Fruit fly (Drosophila melanogaster) whole organism, embryonic: Measurements from ENCODE around the gene Ppat-Dpck.

ENCODE experiments used
- Atf3 ChIP-seq: fragments of 200-800 bp; sonication (Bioruptor generic); optimal IDR thresholded peaks from 3 replicates; lab custom pipeline; 2016; ENCODE audit warnings: missing biosample characterization, missing genetic modification characterization
- C15 ChIP-seq: fragments of 200-800 bp; sonication (Bioruptor generic); IDR thresholded peaks from 3 replicates; pipeline ENCODE4 v1.3.6; 2022; ENCODE audit warnings: missing biosample characterization, missing genetic modification characterization
- CG10274 ChIP-seq: fragments of 200-800 bp; sonication (Bioruptor generic); optimal IDR thresholded peaks from 3 replicates; lab custom pipeline; 2017; ENCODE audit warnings: missing biosample characterization, mild to moderate bottlenecking, missing genetic modification characterization
- CG10462 ChIP-seq: fragments of 200-800 bp; sonication (Bioruptor generic); optimal IDR thresholded peaks from 2 replicates; lab custom pipeline; 2016; ENCODE audit warnings: missing biosample characterization, missing genetic modification characterization
- CG12104 ChIP-seq: fragments of 200-800 bp; sonication (Bioruptor generic); optimal IDR thresholded peaks from 3 replicates; lab custom pipeline; 2016; ENCODE audit warnings: missing biosample characterization, missing genetic modification characterization
- CG12219 ChIP-seq: fragments of 200-800 bp; sonication (Bioruptor generic); optimal IDR thresholded peaks from 3 replicates; lab custom pipeline; 2018; ENCODE audit warnings: missing biosample characterization, mild to moderate bottlenecking, missing genetic modification characterization
- CG12236 ChIP-seq: fragments of 200-800 bp; sonication (Bioruptor generic); optimal IDR thresholded peaks from 2 replicates; lab custom pipeline; 2016; ENCODE audit warnings: missing biosample characterization, missing genetic modification characterization
- CG14710 ChIP-seq: fragments of 200-800 bp; sonication (Bioruptor generic); optimal IDR thresholded peaks from 3 replicates; lab custom pipeline; 2019; ENCODE audit warnings: missing biosample characterization, mild to moderate bottlenecking, missing genetic modification characterization, moderate library complexity
- CG15073 ChIP-seq: fragments of 200-800 bp; sonication (Bioruptor generic); optimal IDR thresholded peaks from 2 replicates; lab custom pipeline; 2016; ENCODE audit warnings: missing biosample characterization, missing genetic modification characterization
- CG16813 ChIP-seq: fragments of 200-800 bp; sonication (Bioruptor generic); IDR thresholded peaks from 3 replicates; pipeline ENCODE4 v1.3.6; 2022; ENCODE audit warnings: missing biosample characterization, missing genetic modification characterization; ENCODE audit not compliant: partially characterized antibody
- CG2116 ChIP-seq: fragments of 200-800 bp; sonication (Bioruptor generic); optimal IDR thresholded peaks from 3 replicates; lab custom pipeline; 2018; ENCODE audit warnings: missing biosample characterization, mild to moderate bottlenecking, missing genetic modification characterization
- CG4328 ChIP-seq: fragments of 200-800 bp; sonication (Bioruptor generic); optimal IDR thresholded peaks from 3 replicates; lab custom pipeline; 2017; ENCODE audit warnings: missing biosample characterization, missing genetic modification reagents, missing genetic modification characterization
- CG5180 ChIP-seq: fragments of 200-800 bp; sonication (Bioruptor generic); optimal IDR thresholded peaks from 3 replicates; lab custom pipeline; 2017; ENCODE audit warnings: missing biosample characterization, missing genetic modification characterization, mild to moderate bottlenecking, moderate library complexity, missing genetic modification reagents
- CG5245 ChIP-seq: fragments of 200-800 bp; sonication (Bioruptor generic); optimal IDR thresholded peaks from 3 replicates; lab custom pipeline; 2016; ENCODE audit warnings: missing biosample characterization, missing genetic modification characterization
- CG6689 ChIP-seq: fragments of 200-800 bp; sonication (Bioruptor generic); IDR thresholded peaks from 2 replicates; pipeline ENCODE4 v1.3.6; 2022; ENCODE audit warnings: missing biosample characterization, missing genetic modification characterization
- CG6854 ChIP-seq: fragments of 200-800 bp; sonication (Bioruptor generic); optimal IDR thresholded peaks from 3 replicates; lab custom pipeline; 2017; ENCODE audit warnings: missing biosample characterization, mild to moderate bottlenecking, missing genetic modification characterization
- CG7745 ChIP-seq: fragments of 200-800 bp; sonication (Bioruptor generic); optimal IDR thresholded peaks from 2 replicates; lab custom pipeline; 2018; ENCODE audit warnings: missing biosample characterization, mild to moderate bottlenecking, missing genetic modification characterization, moderate library complexity
- CG8281 ChIP-seq: fragments of 200-800 bp; sonication (Bioruptor generic); optimal IDR thresholded peaks from 2 replicates; lab custom pipeline; 2018; ENCODE audit warnings: missing biosample characterization, mild to moderate bottlenecking, missing genetic modification characterization, moderate library complexity
- CTCF ChIP-seq: fragments of 200-800 bp; sonication (Bioruptor generic); optimal IDR thresholded peaks from 2 replicates; lab custom pipeline; 2017; ENCODE audit warnings: missing biosample characterization, mild to moderate bottlenecking, missing genetic modification characterization, moderate library complexity
- Dfd ChIP-seq, 2 experiments: fragments of >200 bp; optimal IDR thresholded peaks; 2 replicates each; lab custom pipeline; 2017; ENCODE audit warnings: missing biosample characterization in 2 of 2, missing genetic modification characterization in 2 of 2
- E2f1 ChIP-seq: fragments of 200-800 bp; sonication (Bioruptor generic); IDR thresholded peaks from 2 replicates; pipeline ENCODE4 v1.3.6; 2022; ENCODE audit warnings: missing biosample characterization, missing genetic modification characterization
- ERR ChIP-seq: fragments of 200-800 bp; sonication (Bioruptor generic); optimal IDR thresholded peaks from 2 replicates; lab custom pipeline; 2016; ENCODE audit warnings: missing biosample characterization, missing genetic modification characterization
- Ets97D ChIP-seq: fragments of 200-800 bp; sonication (Bioruptor generic); optimal IDR thresholded peaks from 3 replicates; lab custom pipeline; 2016; ENCODE audit warnings: missing biosample characterization, missing genetic modification characterization
- HLH54F ChIP-seq: fragments of 200-800 bp; sonication (Bioruptor generic); optimal IDR thresholded peaks from 3 replicates; lab custom pipeline; 2016; ENCODE audit warnings: missing biosample characterization, missing genetic modification characterization
- Hr78 ChIP-seq, 2 experiments: fragments of 200-800 bp in 1 of 2; fragments of >200 bp in 1 of 2; sonication (Bioruptor generic) in 1 of 2; optimal IDR thresholded peaks; 2 replicates each; lab custom pipeline; 2017 to 2019; ENCODE audit warnings: missing biosample characterization in 2 of 2, missing genetic modification characterization in 2 of 2, mild to moderate bottlenecking in 1 of 2, moderate library complexity in 1 of 2
- Lim3 ChIP-seq: fragments of 200-800 bp; sonication (Bioruptor generic); IDR thresholded peaks from 2 replicates; pipeline ENCODE4 v1.3.6; 2022; ENCODE audit warnings: missing biosample characterization, missing genetic modification characterization
- MESR4 ChIP-seq: fragments of 200-800 bp; sonication (Bioruptor generic); optimal IDR thresholded peaks from 2 replicates; lab custom pipeline; 2018; ENCODE audit warnings: missing biosample characterization, mild to moderate bottlenecking, missing genetic modification characterization, moderate library complexity
- Max ChIP-seq: fragments of 200-800 bp; sonication (Bioruptor generic); optimal IDR thresholded peaks from 2 replicates; lab custom pipeline; 2016; ENCODE audit warnings: missing biosample characterization, mild to moderate bottlenecking, missing genetic modification characterization
- Oaz ChIP-seq: fragments of 200-800 bp; sonication (Bioruptor generic); IDR thresholded peaks from 2 replicates; pipeline ENCODE4 v1.3.6; 2022; ENCODE audit warnings: missing biosample characterization, missing genetic modification characterization
- Pdp1 ChIP-seq, 2 experiments: fragments of 200-800 bp; sonication (Bioruptor generic); optimal IDR thresholded peaks; 3 replicates each; lab custom pipeline; 2016; ENCODE audit warnings: missing biosample characterization in 2 of 2, missing genetic modification characterization in 2 of 2, mild to moderate bottlenecking in 1 of 2, moderate library complexity in 1 of 2
- Side ChIP-seq: fragments of 200-800 bp; sonication (Bioruptor generic); optimal IDR thresholded peaks from 2 replicates; lab custom pipeline; 2016; ENCODE audit warnings: missing biosample characterization, missing genetic modification characterization
- Vsx1 ChIP-seq: fragments of 200-800 bp; sonication (Bioruptor generic); optimal IDR thresholded peaks from 2 replicates; lab custom pipeline; 2017; ENCODE audit warnings: missing biosample characterization, mild to moderate bottlenecking, missing genetic modification characterization, missing genetic modification reagents
- ash1 ChIP-seq: fragments of 200-800 bp; sonication (Bioruptor generic); optimal IDR thresholded peaks from 2 replicates; lab custom pipeline; 2018; ENCODE audit warnings: missing biosample characterization, mild to moderate bottlenecking, missing genetic modification characterization
- cas ChIP-seq: fragments of 200-800 bp; sonication (Bioruptor generic); IDR thresholded peaks from 2 replicates; pipeline ENCODE4 v1.3.6; 2022; ENCODE audit warnings: missing biosample characterization, missing genetic modification characterization
- cato ChIP-seq: fragments of 200-800 bp; sonication (Bioruptor generic); optimal IDR thresholded peaks from 2 replicates; lab custom pipeline; 2016; ENCODE audit warnings: missing biosample characterization, missing genetic modification characterization, borderline replicate concordance
- cg ChIP-seq: fragments of 200-800 bp; sonication (Bioruptor generic); optimal IDR thresholded peaks from 3 replicates; lab custom pipeline; 2019; ENCODE audit warnings: missing biosample characterization, mild to moderate bottlenecking, missing genetic modification characterization, moderate library complexity
- chm ChIP-seq: fragments of 200-800 bp; sonication (Bioruptor generic); IDR thresholded peaks from 2 replicates; pipeline ENCODE4 v1.3.6; 2022; ENCODE audit warnings: missing biosample characterization, missing genetic modification characterization
- da ChIP-seq: fragments of 200-800 bp; sonication (Bioruptor generic); optimal IDR thresholded peaks from 2 replicates; lab custom pipeline; 2016; ENCODE audit warnings: missing biosample characterization, missing genetic modification characterization
- dati ChIP-seq: fragments of 200-800 bp; sonication (Bioruptor generic); IDR thresholded peaks from 2 replicates; pipeline ENCODE4 v1.3.6; 2022; ENCODE audit warnings: missing biosample characterization, missing genetic modification characterization
- grn ChIP-seq: fragments of 200-800 bp; sonication (Bioruptor generic); optimal IDR thresholded peaks from 3 replicates; lab custom pipeline; 2017; ENCODE audit warnings: missing biosample characterization, missing genetic modification characterization
- ind ChIP-seq: fragments of 200-800 bp; sonication (Bioruptor generic); optimal IDR thresholded peaks from 3 replicates; lab custom pipeline; 2016; ENCODE audit warnings: missing biosample characterization, missing genetic modification characterization
- klu ChIP-seq: fragments of 200-800 bp; sonication (Bioruptor generic); IDR thresholded peaks from 2 replicates; pipeline ENCODE4 v1.3.6; 2022; ENCODE audit warnings: missing biosample characterization, missing genetic modification characterization
- pnt ChIP-seq: fragments of 200-800 bp; sonication (Bioruptor generic); optimal IDR thresholded peaks from 3 replicates; lab custom pipeline; 2016; ENCODE audit warnings: missing biosample characterization, missing genetic modification characterization
- row ChIP-seq: fragments of 200-800 bp; sonication (Bioruptor generic); IDR thresholded peaks from 3 replicates; pipeline ENCODE4 v1.3.6; 2022; ENCODE audit warnings: missing biosample characterization, missing genetic modification characterization
- scrt ChIP-seq: fragments of 200-800 bp; sonication (Bioruptor generic); optimal IDR thresholded peaks from 2 replicates; lab custom pipeline; 2018; ENCODE audit warnings: missing biosample characterization, mild to moderate bottlenecking, missing genetic modification characterization, moderate library complexity
- sob ChIP-seq: fragments of 200-800 bp; sonication (Bioruptor generic); IDR thresholded peaks from 2 replicates; pipeline ENCODE4 v1.3.6; 2022; ENCODE audit warnings: missing biosample characterization, missing genetic modification characterization
- toy ChIP-seq: fragments of 200-800 bp; sonication (Bioruptor generic); IDR thresholded peaks from 2 replicates; pipeline ENCODE4 v1.3.6; 2022; ENCODE audit warnings: missing biosample characterization, missing genetic modification characterization
- trh ChIP-seq: fragments of 200-800 bp; sonication (Bioruptor generic); optimal IDR thresholded peaks from 2 replicates; lab custom pipeline; 2016; ENCODE audit warnings: missing biosample characterization, missing genetic modification characterization
- unc-4 ChIP-seq: fragments of 200-800 bp; sonication (Bioruptor generic); IDR thresholded peaks from 2 replicates; pipeline ENCODE4 v1.3.6; 2022; ENCODE audit warnings: missing biosample characterization, missing genetic modification characterization; ENCODE audit not compliant: partially characterized antibody
- zen ChIP-seq: fragments of 200-800 bp; sonication (Bioruptor generic); optimal IDR thresholded peaks from 3 replicates; lab custom pipeline; 2018; ENCODE audit warnings: missing biosample characterization, mild to moderate bottlenecking, missing genetic modification characterization, moderate library complexity

Gene Ppat-Dpck

DNA sequence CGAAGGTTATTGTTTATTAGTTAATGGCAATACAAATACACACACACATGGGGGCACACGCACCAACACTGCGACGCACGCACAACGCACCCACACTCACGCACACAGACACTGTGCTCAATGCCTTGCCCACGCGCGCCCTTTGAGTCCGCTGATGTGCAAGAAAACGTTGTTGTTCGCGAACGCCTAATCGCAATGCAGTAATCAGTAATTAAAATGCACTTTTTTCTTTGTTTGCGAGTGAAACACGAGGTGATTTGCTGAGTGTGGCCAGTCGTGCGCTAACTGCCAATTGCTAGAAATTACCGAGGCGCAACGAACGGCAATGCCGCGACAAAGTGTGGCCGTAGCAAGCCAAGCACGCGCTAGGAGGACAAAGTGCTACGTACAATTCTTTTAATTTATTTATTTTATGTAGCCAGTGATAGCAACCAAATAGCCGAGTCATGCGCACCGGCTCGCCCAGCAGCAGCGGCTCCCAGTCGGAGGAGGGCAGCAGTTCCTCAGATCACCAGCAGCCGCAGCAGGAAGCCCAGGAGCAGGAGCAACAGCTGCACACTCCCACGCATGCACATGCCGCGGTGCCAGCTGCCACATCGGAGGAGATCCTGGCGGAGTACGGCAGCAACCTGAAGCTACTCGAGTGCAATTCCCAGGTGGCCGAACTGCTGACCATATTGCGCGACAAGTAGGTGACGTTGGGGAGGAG lies 42.2 kb upstream of the Ppat-Dpck start, which contains the start of the genes S6k and kri (continued):
- TF ChIP-seq cg (peak; percentile 93), toy (no peak), CG10462 (no peak), C15 (GFP tag; lab: Robert Waterston, UW) (no peak), cas (no peak), Hr78 (GFP tag; optimal IDR thresholded peaks at IDR 0.05; lab: Kevin White, UChicago) (peak in 1 of 2 experiments; percentile 2), pnt (GFP tag; lab: Kevin White, UChicago) (no peak), dati (GFP tag; lab: Robert Waterston, UW) (no peak), ash1 (GFP tag; lab: Kevin White, UChicago) (no peak), CG12104 (no peak), MESR4 (peak; percentile 99), CG14710 (tag; lab: Kevin White, UChicago) (peak; percentile 52), Side (GFP tag; lab: Kevin White, UChicago) (no peak), Lim3 (GFP tag; lab: Robert Waterston, UW) (no peak), unc-4 (GFP tag; lab: Robert Waterston, UW) (peak; percentile 48), row (GFP tag; lab: Robert Waterston, UW) (0 out of 3 replicates have a peak, but pooled peaks have one; percentile 22), CG2116 (GFP tag; lab: Kevin White, UChicago) (peak; percentile 27), CG5245 (no peak), CG16813 (GFP tag; lab: Robert Waterston, UW) (no peak), ERR (no peak), Oaz (GFP tag; lab: Robert Waterston, UW) (no peak), Ets97D (peak; percentile 57), E2f1 (GFP tag; lab: Robert Waterston, UW) (no peak), Vsx1 (GFP tag; lab: Kevin White, UChicago) (peak; percentile 42), klu (GFP tag; lab: Robert Waterston, UW) (no peak)

DNA sequence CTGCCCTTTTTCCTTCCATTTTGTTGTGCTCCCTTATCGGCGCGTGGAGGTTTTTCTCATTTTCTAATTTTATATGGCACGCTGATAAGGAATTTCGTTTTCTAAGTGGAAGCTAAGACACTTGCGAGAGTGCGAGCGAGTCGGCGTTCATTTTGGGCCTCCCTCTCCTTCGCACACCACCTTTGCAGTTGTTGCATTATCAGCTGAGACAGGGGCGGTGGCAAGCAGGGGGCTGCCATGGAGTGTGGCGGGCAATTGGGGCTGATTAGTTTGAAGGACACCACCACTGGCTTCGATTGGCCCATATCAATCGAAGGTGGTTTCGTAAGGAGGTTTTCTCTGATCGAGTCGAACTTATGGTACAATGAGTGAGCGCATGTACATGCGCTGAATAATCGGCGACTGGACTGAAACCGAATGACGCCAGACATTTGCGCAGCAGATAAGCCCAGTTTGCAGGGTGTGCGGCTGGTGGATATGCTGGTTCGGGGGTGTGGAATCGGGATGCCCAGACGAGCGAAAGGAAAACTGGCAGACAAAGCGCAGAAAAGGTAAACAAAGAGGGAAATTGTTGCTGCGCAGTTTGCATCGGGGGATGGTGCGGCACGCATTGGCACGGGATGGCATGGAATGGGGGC lies 41.2 kb upstream of the Ppat-Dpck start:
- TF ChIP-seq CG4328 (GFP tag; lab: Kevin White, UChicago): no peak
- no peak for TF ChIP-seq zen (tag; lab: Kevin White, UChicago)
- no peak for TF ChIP-seq Atf3 (GFP tag; lab: Kevin White, UChicago)
- TF ChIP-seq chm (GFP tag; lab: Robert Waterston, UW): 0 out of 2 replicates have a peak, but pooled peaks have one; percentile 16
- no peak for TF ChIP-seq Max (GFP tag; lab: Kevin White, UChicago)
- TF ChIP-seq trh (GFP tag; lab: Kevin White, UChicago): no peak
- no peak for TF ChIP-seq CTCF (GFP tag; lab: Kevin White, UChicago)
- no peak for TF ChIP-seq CG5180 (GFP tag; lab: Kevin White, UChicago)
- TF ChIP-seq CG10274 (GFP tag; lab: Kevin White, UChicago): no peak
- no peak for TF ChIP-seq CG12236 (GFP tag; lab: Kevin White, UChicago)
- no peak for TF ChIP-seq cato (GFP tag; lab: Kevin White, UChicago)
- TF ChIP-seq CG6854 (GFP tag; lab: Kevin White, UChicago): no peak
- peak; percentile 97 for TF ChIP-seq grn
- TF ChIP-seq CG8281 (tag; lab: Kevin White, UChicago): no peak
- no peak for TF ChIP-seq sob (GFP tag; lab: Robert Waterston, UW)
- peak; percentile 33 for TF ChIP-seq da (GFP tag; lab: Kevin White, UChicago)
- TF ChIP-seq Oaz (GFP tag; lab: Robert Waterston, UW): no peak
- TF ChIP-seq ind (GFP tag; lab: Kevin White, UChicago): no peak
- no peak for TF ChIP-seq HLH54F
- TF ChIP-seq CG6689 (GFP tag; lab: Robert Waterston, UW): no peak
- peak in 1 of 2 experiments; percentile 63 for TF ChIP-seq Pdp1 (GFP tag; optimal IDR thresholded peaks at IDR 0.05; lab: Kevin White, UChicago)
- TF ChIP-seq Dfd (GFP tag; optimal IDR thresholded peaks at IDR 0.05; lab: Kevin White, UChicago): no peak
- no peak for TF ChIP-seq scrt (GFP tag; lab: Kevin White, UChicago)
- no peak for TF ChIP-seq CG15073 (GFP tag; lab: Kevin White, UChicago)
- TF ChIP-seq CG7745: peak; percentile 67
- no peak for TF ChIP-seq CG12219
